Worm (Caenorhabditis elegans): ENCODE data around the gene F57A10.4.

- no peak for TF ChIP-seq xbp-1 (tag; optimal IDR thresholded peaks at IDR 0.05)
- no peak for TF ChIP-seq unc-98 (GFP tag; IDR thresholded peaks at IDR 0.05)
- no peak for TF ChIP-seq nhr-90 (tag; optimal IDR thresholded peaks at IDR 0.05; ENCODE audit: poor library complexity)
- no peak for TF ChIP-seq mdl-1 (tag; optimal IDR thresholded peaks at IDR 0.05)
- TF ChIP-seq ceh-82 (tag; optimal IDR thresholded peaks at IDR 0.05) = no peak
- no peak for TF ChIP-seq mep-1 (tag; optimal IDR thresholded peaks at IDR 0.05)
- no peak for TF ChIP-seq lin-15B (tag; optimal IDR thresholded peaks at IDR 0.05)
- TF ChIP-seq fkh-10 (GFP tag; optimal IDR thresholded peaks at IDR 0.05) = no peak
Observed at ce11 chrV:15732209-15732608, 37.0 kb upstream of the F57A10.4 start, which contains the start of gene str-38.

All from whole organism, L1 larva.